Worm (Caenorhabditis elegans) whole organism, late embryonic: ENCODE measurements around the gene F55C5.10.

ENCODE experiments used
- C08G9.2 ChIP-seq: sonication (generic microtip); optimal IDR thresholded peaks from 2 replicates; lab custom pipeline; 2016; ENCODE audit warnings: mild to moderate bottlenecking, missing genetic modification characterization, moderate library complexity, missing compliant biosample characterization
- Y22D7AL.16 ChIP-seq: sonication (generic microtip); optimal IDR thresholded peaks from 2 replicates; lab custom pipeline; 2016; ENCODE audit warnings: missing genetic modification characterization, missing compliant biosample characterization
- ama-1 ChIP-seq: fragments of 150-350 bp; optimal IDR thresholded peaks from 2 replicates; lab custom pipeline; 2014
- dmd-4 ChIP-seq: sonication (generic microtip); optimal IDR thresholded peaks from 2 replicates; lab custom pipeline; 2016; ENCODE audit warnings: borderline replicate concordance, missing genetic modification characterization, missing compliant biosample characterization
- ets-4 ChIP-seq: sonication (generic microtip); optimal IDR thresholded peaks from 2 replicates; lab custom pipeline; 2016; ENCODE audit warnings: missing genetic modification characterization, missing compliant biosample characterization
- fkh-10 ChIP-seq: fragments of 150-350 bp; optimal IDR thresholded peaks from 2 replicates; lab custom pipeline; 2014; ENCODE audit warnings: missing biosample characterization, missing genetic modification reagents, missing genetic modification characterization
- hlh-30 ChIP-seq: sonication (generic microtip); optimal IDR thresholded peaks from 2 replicates; lab custom pipeline; 2017; ENCODE audit warnings: antibody characterized with exemption, missing genetic modification characterization, missing compliant biosample characterization; ENCODE audit not compliant: insufficient read depth
- lim-6 ChIP-seq: sonication (generic microtip); optimal IDR thresholded peaks from 2 replicates; lab custom pipeline; 2016; ENCODE audit warnings: missing genetic modification characterization, missing compliant biosample characterization
- lin-11 ChIP-seq: fragments of 200-800 bp; sonication (Bioruptor generic); optimal IDR thresholded peaks from 2 replicates; lab custom pipeline; 2018; ENCODE audit warnings: mild to moderate bottlenecking, missing genetic modification characterization, missing compliant biosample characterization

DNA sequence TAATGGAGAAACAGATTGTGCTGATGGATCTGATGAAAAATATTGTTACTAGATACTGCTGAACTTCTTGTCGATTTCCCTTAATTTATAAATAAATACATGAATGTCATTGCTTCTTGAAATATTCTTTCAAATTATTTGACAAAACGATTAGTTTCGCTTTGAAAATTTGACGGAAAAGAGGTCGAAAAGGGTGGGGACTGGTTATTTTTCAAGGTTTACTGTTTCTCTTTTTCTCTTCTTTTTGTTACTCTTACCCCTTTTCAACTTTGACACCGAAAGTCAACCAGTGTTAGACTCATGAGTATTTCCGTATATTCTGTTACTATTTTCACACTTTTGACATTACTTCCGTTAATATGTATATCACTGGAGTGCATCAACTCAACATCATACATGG lies 27.9 kb upstream of the F55C5.10 start, which contains the start of gene T04H1.12:
- TF ChIP-seq ets-4 (tag; lab: Kevin White, UChicago) (no peak), ama-1 (lab: Kevin White, UChicago) (no peak), hlh-30 (no peak), Y22D7AL.16 (tag; lab: Kevin White, UChicago) (no peak), lin-11 (tag; lab: Kevin White, UChicago) (no peak), fkh-10 (GFP tag; lab: Kevin White, UChicago) (no peak), lim-6 (tag; lab: Kevin White, UChicago) (no peak), C08G9.2 (no peak), dmd-4 (no peak)
